Worm (Caenorhabditis elegans): ENCODE measurements around the gene serp-1.1.

Gene serp-1.1

ce11 chrX:15887989-15888388, 46.6 kb downstream of the serp-1.1 start:
- TF ChIP-seq unc-62 (GFP tag; optimal IDR thresholded peaks at IDR 0.05), result no peak
- no peak for TF ChIP-seq hlh-1 (tag; optimal IDR thresholded peaks at IDR 0.05)
- no peak for TF ChIP-seq blmp-1 (tag; optimal IDR thresholded peaks at IDR 0.05)
- no peak for TF ChIP-seq cnd-1 (tag; optimal IDR thresholded peaks at IDR 0.05)
- TF ChIP-seq lin-13 (tag; optimal IDR thresholded peaks at IDR 0.05), result no peak
- no peak for TF ChIP-seq nhr-2 (tag; optimal IDR thresholded peaks at IDR 0.05)
- no peak for TF ChIP-seq flh-1 (GFP tag; optimal IDR thresholded peaks at IDR 0.05)
- TF ChIP-seq snpc-4 (tag; optimal IDR thresholded peaks at IDR 0.05), result no peak
- no peak for TF ChIP-seq elt-3 (tag; optimal IDR thresholded peaks at IDR 0.05)
- TF ChIP-seq ceh-43 (GFP tag; optimal IDR thresholded peaks at IDR 0.05), result no peak
- no peak for TF ChIP-seq unc-39 (tag; optimal IDR thresholded peaks at IDR 0.05)
- no peak for TF ChIP-seq ham-2 (GFP tag; optimal IDR thresholded peaks at IDR 0.05)
- no peak for TF ChIP-seq lin-32 (GFP tag; optimal IDR thresholded peaks at IDR 0.05)
- TF ChIP-seq ceh-83 (GFP tag; optimal IDR thresholded peaks at IDR 0.05), result no peak
- no peak for TF ChIP-seq zip-8 (tag; optimal IDR thresholded peaks at IDR 0.05)
- no peak for TF ChIP-seq mab-5 (tag; optimal IDR thresholded peaks at IDR 0.05)
- TF ChIP-seq drap-1 (GFP tag; optimal IDR thresholded peaks at IDR 0.05), result no peak
- TF ChIP-seq ces-1 (GFP tag; optimal IDR thresholded peaks at IDR 0.05), result no peak
- TF ChIP-seq sem-2 (GFP tag; optimal IDR thresholded peaks at IDR 0.05), result no peak

Measured in whole organism, mixed stage, embryonic.